Worm (Caenorhabditis elegans) whole organism, young adult: ENCODE measurements around the gene F18E3.11.
A peak's percentile ranks its signal among the peaks of the same experiment; 100 is the strongest.

Experiments
- B0261.1 ChIP-seq: sonication (generic microtip); optimal IDR thresholded peaks from 2 replicates; lab custom pipeline; 2016; ENCODE audit warnings: mild to moderate bottlenecking, missing genetic modification characterization, moderate library complexity, missing compliant biosample characterization
- C06A6.2 ChIP-seq: fragments of 200-800 bp; sonication (Bioruptor generic); conservative IDR thresholded peaks from 2 replicates; pipeline ENCODE4 v1.3.6; 2022; ENCODE audit warnings: missing genetic modification characterization, missing compliant biosample characterization
- F22D6.2 ChIP-seq: sonication (generic microtip); optimal IDR thresholded peaks from 2 replicates; lab custom pipeline; 2016; ENCODE audit warnings: mild to moderate bottlenecking, missing genetic modification characterization, missing compliant biosample characterization
- F23B12.7 ChIP-seq: sonication (generic microtip); optimal IDR thresholded peaks from 2 replicates; lab custom pipeline; 2017; ENCODE audit warnings: missing genetic modification characterization, mild to moderate bottlenecking, missing compliant biosample characterization, antibody characterized with exemption, moderate library complexity; ENCODE audit not compliant: insufficient read depth
- F49E8.2 ChIP-seq: sonication (generic microtip); optimal IDR thresholded peaks from 3 replicates; lab custom pipeline; 2017; ENCODE audit warnings: missing genetic modification characterization, mild to moderate bottlenecking, missing compliant biosample characterization, antibody characterized with exemption, moderate library complexity; ENCODE audit not compliant: insufficient read depth
- K11D2.4 ChIP-seq: fragments of 200-800 bp; sonication (Bioruptor generic); IDR thresholded peaks from 2 replicates; pipeline ENCODE4 v1.3.6; 2022; ENCODE audit warnings: missing genetic modification reagents, missing genetic modification characterization, missing compliant biosample characterization
- Y53G8AR.9 ChIP-seq: fragments of 200-800 bp; sonication (Bioruptor generic); conservative IDR thresholded peaks from 2 replicates; pipeline ENCODE4 v1.3.6; 2022; ENCODE audit warnings: missing genetic modification reagents, missing genetic modification characterization, missing compliant biosample characterization
- ZK185.1 ChIP-seq: sonication (generic microtip); optimal IDR thresholded peaks from 2 replicates; lab custom pipeline; 2016; ENCODE audit warnings: mild to moderate bottlenecking, missing genetic modification characterization, missing compliant biosample characterization; ENCODE audit not compliant: poor library complexity, severe bottlenecking
- ama-1 ChIP-seq, 3 experiments: fragments of 150-350 bp in 1 of 3; sonication (generic microtip) in 2 of 3; optimal IDR thresholded peaks; 2 replicates each; lab custom pipeline; 2014 to 2018; ENCODE audit warnings: missing biosample characterization in 2 of 3, missing genetic modification characterization in 2 of 3, missing genetic modification reagents in 2 of 3
- atf-7 ChIP-seq: sonication (generic microtip); optimal IDR thresholded peaks from 2 replicates; lab custom pipeline; 2017; ENCODE audit warnings: mild to moderate bottlenecking, missing genetic modification characterization, missing compliant biosample characterization
- attf-3 ChIP-seq: fragments of 200-800 bp; sonication (Bioruptor generic); conservative IDR thresholded peaks from 2 replicates; pipeline ENCODE4 v1.3.6; 2022; ENCODE audit warnings: missing genetic modification reagents, missing genetic modification characterization, missing compliant biosample characterization
- bed-1 ChIP-seq: fragments of 200-800 bp; sonication (Bioruptor generic); IDR thresholded peaks from 2 replicates; pipeline ENCODE4 v1.3.6; 2022; ENCODE audit warnings: missing genetic modification reagents, missing genetic modification characterization, missing compliant biosample characterization
- ceh-40 ChIP-seq: fragments of 200-800 bp; sonication (Bioruptor generic); IDR thresholded peaks from 2 replicates; pipeline ENCODE4 v1.3.6; 2022; ENCODE audit warnings: missing genetic modification characterization, missing compliant biosample characterization
- chd-7 ChIP-seq: sonication (generic microtip); optimal IDR thresholded peaks from 2 replicates; lab custom pipeline; 2016; ENCODE audit warnings: mild to moderate bottlenecking, missing genetic modification characterization, moderate library complexity, missing compliant biosample characterization
- egrh-3 ChIP-seq: fragments of 200-800 bp; sonication (Bioruptor generic); IDR thresholded peaks from 2 replicates; pipeline ENCODE4 v1.3.6; 2022; ENCODE audit warnings: missing genetic modification reagents, missing genetic modification characterization, missing compliant biosample characterization
- hlh-26 ChIP-seq: fragments of 200-800 bp; sonication (Bioruptor generic); conservative IDR thresholded peaks from 2 replicates; pipeline ENCODE4 v1.3.6; 2022; ENCODE audit warnings: missing genetic modification reagents, missing genetic modification characterization, missing compliant biosample characterization
- lag-1 ChIP-seq: fragments of 200-800 bp; sonication (Bioruptor generic); IDR thresholded peaks from 2 replicates; pipeline ENCODE4 v1.3.6; 2022; ENCODE audit warnings: missing genetic modification reagents, missing genetic modification characterization, missing compliant biosample characterization
- lin-26 ChIP-seq: fragments of 200-800 bp; sonication (Bioruptor generic); IDR thresholded peaks from 2 replicates; pipeline ENCODE4 v1.3.6; 2022; ENCODE audit warnings: missing genetic modification reagents, missing genetic modification characterization, missing compliant biosample characterization
- lin-40 ChIP-seq: sonication (generic microtip); optimal IDR thresholded peaks from 2 replicates; lab custom pipeline; 2016; ENCODE audit warnings: missing genetic modification characterization, mild to moderate bottlenecking, missing compliant biosample characterization, missing genotype, missing genetic modification reagents
- lin-54 ChIP-seq: fragments of 200-800 bp; sonication (Bioruptor generic); optimal IDR thresholded peaks from 2 replicates; lab custom pipeline; 2018; ENCODE audit warnings: mild to moderate bottlenecking, missing genetic modification characterization, missing compliant biosample characterization
- lsl-1 ChIP-seq: fragments of 200-800 bp; sonication (Bioruptor generic); optimal IDR thresholded peaks from 2 replicates; lab custom pipeline; 2018; ENCODE audit warnings: mild to moderate bottlenecking, missing genetic modification characterization, moderate library complexity, missing compliant biosample characterization
- madf-10 ChIP-seq: sonication (generic microtip); optimal IDR thresholded peaks from 2 replicates; lab custom pipeline; 2016; ENCODE audit warnings: mild to moderate bottlenecking, missing genetic modification characterization, missing compliant biosample characterization
- madf-6 ChIP-seq: fragments of 200-800 bp; sonication (Bioruptor generic); IDR thresholded peaks from 2 replicates; pipeline ENCODE4 v1.3.6; 2022; ENCODE audit warnings: missing genetic modification reagents, missing genetic modification characterization, missing compliant biosample characterization
- madf-8 ChIP-seq: fragments of 200-800 bp; sonication (Bioruptor generic); conservative IDR thresholded peaks from 2 replicates; pipeline ENCODE4 v1.3.6; 2022; ENCODE audit warnings: missing genetic modification reagents, missing genetic modification characterization, missing compliant biosample characterization
- mel-28 ChIP-seq: sonication (generic microtip); optimal IDR thresholded peaks from 2 replicates; lab custom pipeline; 2016; ENCODE audit warnings: borderline replicate concordance, mild to moderate bottlenecking, missing genetic modification characterization, missing compliant biosample characterization
- mes-4 ChIP-seq: sonication (generic microtip); optimal IDR thresholded peaks from 2 replicates; lab custom pipeline; 2016; ENCODE audit warnings: missing genotype, missing genetic modification characterization, missing compliant biosample characterization
- nfyb-1 ChIP-seq: fragments of 200-800 bp; sonication (Bioruptor generic); IDR thresholded peaks from 2 replicates; pipeline ENCODE4 v1.3.6; 2022; ENCODE audit warnings: missing genetic modification reagents, missing genetic modification characterization, missing compliant biosample characterization
- sdz-38 ChIP-seq: sonication (generic microtip); optimal IDR thresholded peaks from 2 replicates; lab custom pipeline; 2016; ENCODE audit warnings: missing genotype, missing genetic modification characterization, missing compliant biosample characterization
- snpc-1.1 ChIP-seq: sonication (generic microtip); optimal IDR thresholded peaks from 2 replicates; lab custom pipeline; 2017; ENCODE audit warnings: missing genetic modification characterization, mild to moderate bottlenecking, missing compliant biosample characterization, antibody characterized with exemption, moderate library complexity, missing genotype, missing genetic modification reagents; ENCODE audit not compliant: insufficient read depth
- somi-1 ChIP-seq: fragments of 200-800 bp; sonication (Bioruptor generic); optimal IDR thresholded peaks from 2 replicates; lab custom pipeline; 2018; ENCODE audit warnings: mild to moderate bottlenecking, missing genetic modification characterization, missing compliant biosample characterization
- zfh-2 ChIP-seq: fragments of 200-800 bp; sonication (Bioruptor generic); conservative IDR thresholded peaks from 2 replicates; pipeline ENCODE4 v1.3.6; 2022; ENCODE audit warnings: missing genetic modification reagents, missing genetic modification characterization, missing compliant biosample characterization
- ztf-18 ChIP-seq: sonication (generic microtip); optimal IDR thresholded peaks from 2 replicates; lab custom pipeline; 2016; ENCODE audit warnings: missing genotype, mild to moderate bottlenecking, missing genetic modification characterization, missing compliant biosample characterization
- ztf-22 ChIP-seq: fragments of 200-800 bp; sonication (Bioruptor generic); optimal IDR thresholded peaks from 2 replicates; lab custom pipeline; 2018; ENCODE audit warnings: mild to moderate bottlenecking, missing genetic modification characterization, moderate library complexity, missing compliant biosample characterization
- ztf-25 ChIP-seq: fragments of 200-800 bp; sonication (Bioruptor generic); IDR thresholded peaks from 2 replicates; pipeline ENCODE4 v1.3.6; 2022; ENCODE audit warnings: missing genetic modification reagents, missing genetic modification characterization, missing compliant biosample characterization
- ztf-26 ChIP-seq: sonication (generic microtip); optimal IDR thresholded peaks from 2 replicates; lab custom pipeline; 2017; ENCODE audit warnings: missing genetic modification characterization, missing compliant biosample characterization

F18E3.11 gene

ce11 chrV:7414909-7415308 is 1.6 kb downstream of the F18E3.11 start, which contains the start of gene F18E3.12:
TSS of gene F18E3.12 (plus strand) at chrV:7414985.
- TF ChIP-seq ama-1 (optimal IDR thresholded peaks at IDR 0.05; lab: Kevin White, UChicago), result peak; percentile 94
- TF ChIP-seq ama-1 (GFP tag; optimal IDR thresholded peaks at IDR 0.05; lab: Kevin White, UChicago), result no peak
- TF ChIP-seq F23B12.7 (tag; lab: Kevin White, UChicago), result no peak
- no peak for TF ChIP-seq egrh-3

- TF ChIP-seq madf-8 (GFP tag; lab: Robert Waterston, UW) (no peak), lsl-1 (GFP tag; lab: Kevin White, UChicago) (no peak), ztf-26 (tag; lab: Kevin White, UChicago) (peak; percentile 79), lin-26 (0 out of 2 replicates have a peak, but pooled peaks have one; percentile 27), C06A6.2 (GFP tag; lab: Robert Waterston, UW) (peak; percentile 34; the same call in 1 of the 2 replicates), mel-28 (tag; lab: Kevin White, UChicago) (no peak), ceh-40 (GFP tag; lab: Robert Waterston, UW) (no peak), nfyb-1 (peak; percentile 74), F49E8.2 (tag; lab: Kevin White, UChicago) (no peak), somi-1 (peak; percentile 76), zfh-2 (GFP tag; lab: Robert Waterston, UW) (no peak), lin-40 (peak; percentile 35), ZK185.1 (peak; percentile 43), K11D2.4 (GFP tag; lab: Robert Waterston, UW) (0 out of 2 replicates have a peak, but pooled peaks have one; percentile 13), ama-1 (optimal IDR thresholded peaks at IDR 0.05; lab: Kevin White, UChicago) (peak; percentile 96), ama-1 (GFP tag; optimal IDR thresholded peaks at IDR 0.05; lab: Kevin White, UChicago) (no peak), attf-3 (GFP tag; lab: Robert Waterston, UW) (no peak), chd-7 (tag; lab: Kevin White, UChicago) (peak; percentile 7), F22D6.2 (tag; lab: Kevin White, UChicago) (peak; percentile 21), atf-7 (peak; percentile 69), Y53G8AR.9 (GFP tag; lab: Robert Waterston, UW) (0 out of 2 replicates have a peak, but pooled peaks have one; percentile 33)
- TF ChIP-seq, all 124 proteins: peak for 13
These were observed 2.6 kb downstream of the F18E3.11 start, which contains the start of gene F18E3.13 for ce11 chrV:7415780-7416428. TSS of gene F18E3.13 (plus strand) at chrV:7416164.

ce11 chrV:7416569-7416968 is 3.3 kb downstream of the F18E3.11 start:
- TF ChIP-seq ztf-22 (GFP tag; lab: Kevin White, UChicago) (no peak), lin-26 (no peak), madf-10 (tag; lab: Kevin White, UChicago) (no peak), F49E8.2 (tag; lab: Kevin White, UChicago) (no peak), mes-4 (tag; lab: Kevin White, UChicago) (no peak), ztf-18 (tag; lab: Kevin White, UChicago) (no peak), ztf-26 (tag; lab: Kevin White, UChicago) (no peak)

ce11 chrV:7417018-7417716 is 3.9 kb downstream of the F18E3.11 start, which contains the start of gene srw-67:
TSS of gene srw-67 (plus strand) at chrV:7417660.
- no peak for TF ChIP-seq hlh-26 (GFP tag; lab: Robert Waterston, UW)
- no peak for TF ChIP-seq B0261.1
- no peak for TF ChIP-seq snpc-1.1 (tag; lab: Kevin White, UChicago)
- no peak for TF ChIP-seq ama-1 (optimal IDR thresholded peaks at IDR 0.05; lab: Kevin White, UChicago)
- TF ChIP-seq ama-1 (GFP tag; optimal IDR thresholded peaks at IDR 0.05; lab: Kevin White, UChicago), result no peak
- no peak for TF ChIP-seq lin-54 (GFP tag; lab: Kevin White, UChicago)
- no peak for TF ChIP-seq madf-6
- TF ChIP-seq K11D2.4 (GFP tag; lab: Robert Waterston, UW), result no peak
- TF ChIP-seq F22D6.2 (tag; lab: Kevin White, UChicago), result no peak
- no peak for TF ChIP-seq bed-1 (GFP tag; lab: Robert Waterston, UW)
- TF ChIP-seq sdz-38 (tag; lab: Kevin White, UChicago), result no peak
- no peak for TF ChIP-seq ztf-25 (GFP tag; lab: Robert Waterston, UW)
- TF ChIP-seq ztf-22 (GFP tag; lab: Kevin White, UChicago), result no peak
- TF ChIP-seq lag-1, result no peak
- TF ChIP-seq, all 124 proteins: peak for 0
